Fruit fly (Drosophila melanogaster) whole organism, adult: ENCODE results near the gene Lectin-galC1.

Experiments used
- CG11617 ChIP-seq: fragments of 200-800 bp; sonication (Bioruptor generic); optimal IDR thresholded peaks from 2 replicates; lab custom pipeline; 2017; ENCODE audit warnings: mild to moderate bottlenecking, missing biosample characterization, missing genetic modification reagents, missing genetic modification characterization
- CG12768 ChIP-seq: fragments of 200-800 bp; sonication (Bioruptor generic); optimal IDR thresholded peaks from 2 replicates; lab custom pipeline; 2017; ENCODE audit warnings: missing biosample characterization, missing genetic modification characterization, mild to moderate bottlenecking, moderate library complexity, missing genetic modification reagents
- CG14711 ChIP-seq: fragments of 200-800 bp; sonication (Bioruptor generic); optimal IDR thresholded peaks from 2 replicates; lab custom pipeline; 2018; ENCODE audit warnings: missing biosample characterization, mild to moderate bottlenecking, missing genetic modification characterization, moderate library complexity
- CG1620 ChIP-seq: fragments of 200-800 bp; sonication (Bioruptor generic); optimal IDR thresholded peaks from 2 replicates; lab custom pipeline; 2016; ENCODE audit warnings: missing biosample characterization, missing genetic modification characterization
- CG33017 ChIP-seq: fragments of 200-800 bp; sonication (Bioruptor generic); optimal IDR thresholded peaks from 2 replicates; lab custom pipeline; 2018; ENCODE audit warnings: missing biosample characterization, mild to moderate bottlenecking, missing genetic modification characterization, moderate library complexity
- CG5204 ChIP-seq: fragments of 200-800 bp; sonication (Bioruptor generic); optimal IDR thresholded peaks from 2 replicates; lab custom pipeline; 2016; ENCODE audit warnings: missing biosample characterization, missing genetic modification characterization
- CG7045 ChIP-seq: fragments of 200-800 bp; sonication (Bioruptor generic); optimal IDR thresholded peaks from 2 replicates; lab custom pipeline; 2017; ENCODE audit warnings: missing biosample characterization, mild to moderate bottlenecking, missing genetic modification characterization
- CG7101 ChIP-seq: fragments of 200-800 bp; sonication (Bioruptor generic); optimal IDR thresholded peaks from 2 replicates; lab custom pipeline; 2018; ENCODE audit warnings: missing biosample characterization, mild to moderate bottlenecking, missing genetic modification characterization, moderate library complexity
- Clk ChIP-seq: fragments of 200-800 bp; sonication (Bioruptor generic); optimal IDR thresholded peaks from 2 replicates; lab custom pipeline; 2017; ENCODE audit warnings: missing biosample characterization, missing genetic modification characterization
- Crg-1 ChIP-seq: fragments of 200-800 bp; sonication (Bioruptor generic); optimal IDR thresholded peaks from 2 replicates; lab custom pipeline; 2016; ENCODE audit warnings: missing biosample characterization, missing genetic modification characterization
- Hr96 ChIP-seq: fragments of 200-800 bp; sonication (Bioruptor generic); optimal IDR thresholded peaks from 2 replicates; lab custom pipeline; 2016; ENCODE audit warnings: missing biosample characterization, missing genetic modification characterization
- Mnt ChIP-seq: fragments of 200-800 bp; sonication (Bioruptor generic); optimal IDR thresholded peaks from 2 replicates; lab custom pipeline; 2016; ENCODE audit warnings: missing biosample characterization, mild to moderate bottlenecking, missing genetic modification characterization
- bab1 ChIP-seq: fragments of 200-800 bp; sonication (Bioruptor generic); optimal IDR thresholded peaks from 3 replicates; lab custom pipeline; 2019; ENCODE audit warnings: missing biosample characterization, mild to moderate bottlenecking, missing genetic modification characterization, moderate library complexity
- cic ChIP-seq: fragments of 200-800 bp; sonication (Bioruptor generic); optimal IDR thresholded peaks from 2 replicates; lab custom pipeline; 2017; ENCODE audit warnings: missing biosample characterization, mild to moderate bottlenecking, missing genetic modification characterization, moderate library complexity
- cnc ChIP-seq, 2 experiments: fragments of >200 bp; optimal IDR thresholded peaks; 2 replicates each; lab custom pipeline; 2017
- kay ChIP-seq: fragments of 200-800 bp; sonication (Bioruptor generic); peaks from one replicate; lab custom pipeline; 2016; ENCODE audit warnings: missing biosample characterization, missing genetic modification characterization, borderline replicate concordance
- ovo ChIP-seq: fragments of 200-800 bp; sonication (Bioruptor generic); optimal IDR thresholded peaks from 2 replicates; lab custom pipeline; 2016; ENCODE audit warnings: missing biosample characterization, missing genetic modification characterization
- pad ChIP-seq: fragments of 200-800 bp; sonication (Bioruptor generic); optimal IDR thresholded peaks from 3 replicates; lab custom pipeline; 2017; ENCODE audit warnings: missing biosample characterization, missing genetic modification characterization, mild to moderate bottlenecking, moderate library complexity, missing genetic modification reagents
- tj ChIP-seq: fragments of 200-800 bp; sonication (Bioruptor generic); optimal IDR thresholded peaks from 3 replicates; lab custom pipeline; 2017; ENCODE audit warnings: missing biosample characterization, mild to moderate bottlenecking, missing genetic modification characterization, moderate library complexity
- toe ChIP-seq: fragments of 200-800 bp; sonication (Bioruptor generic); optimal IDR thresholded peaks from 2 replicates; lab custom pipeline; 2016; ENCODE audit warnings: missing biosample characterization, missing genetic modification characterization

The Lectin-galC1 gene

DNA sequence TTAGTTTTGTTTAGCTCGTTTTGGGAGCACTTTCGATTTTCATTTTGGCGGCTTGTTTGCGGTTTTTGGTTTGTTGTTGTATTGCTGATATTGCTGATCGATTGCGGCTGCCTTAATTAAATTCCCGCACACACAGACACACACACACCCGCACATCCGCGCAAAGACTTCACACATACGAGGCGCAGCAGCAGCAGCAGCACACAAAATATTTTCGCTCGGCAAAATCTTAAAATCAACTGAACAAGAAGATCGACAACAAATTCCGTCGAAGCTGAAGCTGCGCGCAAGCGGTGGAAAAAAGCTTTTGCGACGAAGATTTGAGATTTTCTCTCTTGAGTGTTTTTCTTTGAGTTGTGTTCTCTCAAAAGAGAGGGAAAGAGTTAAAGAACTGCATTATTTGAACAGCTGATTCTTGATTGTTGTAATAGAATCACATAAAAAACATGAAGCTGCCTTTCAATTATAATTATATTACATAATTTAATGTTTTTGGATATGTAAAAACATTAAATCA is 3.0 kb upstream of the Lectin-galC1 start:
- TF ChIP-seq cic (GFP tag; lab: Kevin White, UChicago), result peak; percentile 38
- peak; percentile 26 for TF ChIP-seq CG11617
- no peak for TF ChIP-seq CG7045
- TF ChIP-seq CG14711 (tag; lab: Kevin White, UChicago), result no peak

DNA sequence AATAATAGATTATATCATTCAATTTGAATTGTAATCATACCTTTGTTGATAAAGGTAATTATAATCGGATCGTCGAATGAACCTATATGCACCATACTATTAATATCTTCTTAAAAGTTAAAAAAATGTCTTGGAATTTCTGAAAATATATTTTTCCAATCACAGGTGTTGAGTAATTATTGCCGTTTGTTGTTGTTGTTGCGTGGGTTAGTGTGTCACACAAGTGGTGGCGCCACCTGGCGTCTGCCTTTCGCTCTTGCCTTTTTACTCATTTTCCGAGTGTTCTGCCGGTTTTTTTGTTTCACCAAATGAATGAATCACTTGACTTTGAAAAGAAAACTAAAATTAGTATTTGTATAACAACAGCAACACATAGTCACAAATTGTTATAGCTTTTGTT is 2.1 kb upstream of the Lectin-galC1 start:
- TF ChIP-seq kay (peak; percentile 62), Hr96 (GFP tag; lab: Kevin White, UChicago) (no peak)

DNA sequence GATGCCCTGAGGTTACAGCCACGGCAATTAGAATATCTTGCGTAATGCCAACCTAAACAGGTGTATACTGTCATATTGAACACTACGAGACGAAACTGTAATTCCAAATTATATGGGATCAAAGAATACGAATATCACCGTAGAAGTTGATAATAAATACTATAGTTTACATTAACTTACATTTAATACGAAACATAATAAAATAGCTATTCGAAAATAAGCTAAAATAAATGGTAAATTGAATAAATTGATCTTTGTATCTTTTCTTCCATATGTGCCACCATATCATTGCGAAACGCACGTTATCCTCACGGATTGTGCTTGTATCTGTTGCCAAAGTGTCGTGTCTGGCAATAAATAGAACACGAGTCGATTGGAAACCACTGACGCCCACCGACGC is 1.4 kb upstream of the Lectin-galC1 start:
- TF ChIP-seq cic (GFP tag; lab: Kevin White, UChicago) (no peak), CG7101 (tag; lab: Kevin White, UChicago) (peak; percentile 39), toe (GFP tag; lab: Kevin White, UChicago) (peak; percentile 17), CG14711 (tag; lab: Kevin White, UChicago) (peak; percentile 34), CG33017 (tag; lab: Kevin White, UChicago) (peak; percentile 54), pad (GFP tag; lab: Kevin White, UChicago) (no peak), kay (no peak), ovo (GFP tag; lab: Kevin White, UChicago) (no peak), CG7045 (peak; percentile 53), CG5204 (GFP tag; lab: Kevin White, UChicago) (peak; percentile 51), CG12768 (GFP tag; lab: Kevin White, UChicago) (peak; percentile 51)

DNA sequence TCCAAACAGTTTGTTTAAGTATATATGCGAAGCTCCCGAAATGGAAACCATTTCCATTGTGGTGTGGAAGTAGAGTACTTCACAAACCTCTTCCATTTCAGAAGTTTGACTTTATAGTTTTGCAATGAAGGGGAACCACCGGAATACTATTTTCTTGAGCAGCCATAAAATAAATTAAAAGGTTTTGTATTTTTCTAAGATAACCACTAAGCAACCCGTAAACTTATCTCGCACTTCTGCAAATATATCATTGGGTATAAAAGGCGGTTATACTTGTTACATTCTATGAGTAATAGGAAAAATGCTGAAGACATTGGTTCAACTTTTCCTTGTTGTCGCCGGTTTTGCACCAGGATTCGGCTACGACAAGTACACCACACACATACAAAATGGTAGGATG is 770 bp downstream of the Lectin-galC1 start, which contains the start of gene lectin-37Da:
lectin-37Da (plus strand) TSS at position 301 of the 400 bp plus-strand sequence.
- no peak for TF ChIP-seq CG12768 (GFP tag; lab: Kevin White, UChicago)
- TF ChIP-seq ovo (GFP tag; lab: Kevin White, UChicago), result no peak
- no peak for TF ChIP-seq Clk (GFP tag; lab: Kevin White, UChicago)
- no peak for TF ChIP-seq cnc (optimal IDR thresholded peaks at IDR 0.05; lab: Kevin White, UChicago)
- TF ChIP-seq CG7101 (tag; lab: Kevin White, UChicago), result no peak
- TF ChIP-seq CG33017 (tag; lab: Kevin White, UChicago), result no peak
- TF ChIP-seq CG5204 (GFP tag; lab: Kevin White, UChicago), result no peak
- no peak for TF ChIP-seq CG11617
- TF ChIP-seq toe (GFP tag; lab: Kevin White, UChicago), result no peak
- no peak for TF ChIP-seq CG1620 (GFP tag; lab: Kevin White, UChicago)
- TF ChIP-seq tj, result no peak
- TF ChIP-seq CG7045, result no peak
- TF ChIP-seq kay, result no peak
- TF ChIP-seq cic (GFP tag; lab: Kevin White, UChicago), result no peak
- TF ChIP-seq Mnt, result no peak

DNA sequence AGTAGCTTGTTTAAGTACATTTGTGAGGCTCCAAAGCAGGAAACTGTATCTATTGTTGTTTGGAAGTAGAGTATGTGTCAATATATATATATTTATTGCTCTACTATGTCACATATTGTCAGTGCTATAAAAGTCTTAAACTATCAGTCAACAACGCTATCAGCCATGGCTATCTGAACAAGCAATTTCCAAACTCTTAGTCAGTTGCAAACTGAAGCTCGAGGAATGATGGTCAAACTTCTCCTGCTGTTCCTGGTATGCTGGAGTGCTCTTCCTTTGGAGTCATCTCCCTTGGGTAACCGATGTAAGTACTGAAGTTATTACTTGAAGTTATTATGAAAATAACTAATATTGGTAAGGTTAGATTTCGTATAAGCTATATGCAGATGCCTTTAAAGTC is 1.6 kb downstream of the Lectin-galC1 start, which contains the start of gene lectin-37Db:
lectin-37Db (plus strand) TSS at position 204 of the 400 bp plus-strand sequence.
- TF ChIP-seq CG5204 (GFP tag; lab: Kevin White, UChicago) (no peak), Mnt (peak; percentile 1), Hr96 (GFP tag; lab: Kevin White, UChicago) (no peak), CG12768 (GFP tag; lab: Kevin White, UChicago) (peak; percentile 23), CG7101 (tag; lab: Kevin White, UChicago) (no peak), toe (GFP tag; lab: Kevin White, UChicago) (no peak), cic (GFP tag; lab: Kevin White, UChicago) (peak; percentile 53), pad (GFP tag; lab: Kevin White, UChicago) (no peak), tj (no peak), CG14711 (tag; lab: Kevin White, UChicago) (no peak), CG33017 (tag; lab: Kevin White, UChicago) (peak; percentile 22)

DNA sequence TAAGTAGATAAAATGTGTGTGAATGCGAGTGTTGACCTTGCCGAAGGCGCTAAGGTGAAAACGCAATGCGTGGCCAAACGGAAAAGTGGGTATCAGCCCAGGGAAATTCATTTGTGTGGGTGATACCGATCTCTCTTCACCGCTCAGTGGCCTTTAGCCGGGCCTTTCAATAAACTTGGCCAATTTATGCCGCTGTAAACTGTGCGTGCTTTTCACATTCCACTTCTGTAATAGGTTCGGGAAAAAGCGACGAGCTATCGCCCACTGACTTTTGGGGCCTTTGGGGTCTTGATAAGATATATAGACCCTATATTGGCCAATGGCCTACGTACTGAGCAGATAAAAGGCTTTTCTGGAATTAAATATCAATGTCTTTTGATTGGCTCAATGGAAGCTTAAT is 4.3 kb downstream of the Lectin-galC1 start:
- TF ChIP-seq tj (no peak), CG7101 (tag; lab: Kevin White, UChicago) (no peak), ovo (GFP tag; lab: Kevin White, UChicago) (no peak), CG11617 (no peak), CG33017 (tag; lab: Kevin White, UChicago) (no peak), Crg-1 (GFP tag; lab: Kevin White, UChicago) (no peak), cic (GFP tag; lab: Kevin White, UChicago) (peak; percentile 38), kay (no peak)

DNA sequence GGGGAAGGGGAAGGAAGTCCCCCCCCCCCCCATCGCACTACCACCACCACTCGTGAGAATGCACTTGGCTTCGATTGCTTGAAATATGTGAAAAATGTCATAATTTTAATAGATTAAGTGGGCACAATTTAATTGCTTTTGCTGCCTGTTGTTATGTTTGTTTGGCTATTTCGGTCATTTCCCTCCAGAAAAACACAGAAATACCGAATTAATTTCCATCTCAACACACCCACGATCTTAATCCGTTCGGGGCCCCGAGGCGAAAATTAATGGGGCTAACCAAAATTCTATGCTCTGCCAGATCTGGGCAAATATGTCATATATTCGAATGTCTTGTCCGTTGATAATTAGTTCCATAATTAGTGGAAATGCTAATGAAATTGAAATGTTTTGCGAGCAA is 5.4 kb downstream of the Lectin-galC1 start:
- no peak for TF ChIP-seq ovo (GFP tag; lab: Kevin White, UChicago)

DNA sequence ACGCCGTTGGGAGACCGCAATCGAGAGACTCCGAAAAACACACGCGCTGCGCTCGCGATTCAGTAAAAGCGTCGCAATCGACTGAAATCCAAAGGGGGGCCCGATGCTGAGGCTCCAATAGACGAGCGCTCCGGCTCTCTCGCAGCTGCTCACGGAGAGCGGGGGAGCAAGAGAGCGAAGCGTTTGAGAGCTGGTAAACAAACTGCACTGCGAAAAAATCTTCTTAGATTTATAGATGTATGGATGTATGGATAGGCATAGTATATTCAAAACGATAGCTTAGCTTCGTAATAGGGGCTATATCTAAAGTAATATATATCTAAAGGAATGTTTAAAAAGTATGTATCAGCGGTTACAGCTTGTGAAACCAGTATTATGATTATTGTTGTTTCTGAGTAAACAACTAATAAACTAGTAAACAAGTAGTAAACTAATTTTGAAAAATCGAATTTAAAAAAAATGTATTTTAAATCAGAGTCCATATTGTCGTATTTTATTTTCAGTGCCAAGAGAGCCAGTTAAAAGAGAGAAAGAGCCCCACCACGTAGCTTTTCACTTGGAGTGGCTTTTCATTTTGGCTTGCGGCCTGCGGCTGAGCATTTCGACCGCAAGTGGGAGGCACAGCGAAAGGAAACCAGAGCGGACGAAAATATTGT is 6.3 kb downstream of the Lectin-galC1 start, which contains the start of the genes Alp12 and CG13085:
Alp12 (plus strand) TSS at position 584 of the 656 bp plus-strand sequence.
CG13085 (plus strand) TSS at position 584 of the 656 bp plus-strand sequence.
- TF ChIP-seq cic (GFP tag; lab: Kevin White, UChicago), result peak; percentile 82
- peak; percentile 97 for TF ChIP-seq toe (GFP tag; lab: Kevin White, UChicago)
- TF ChIP-seq CG7101 (tag; lab: Kevin White, UChicago), result peak; percentile 96
- TF ChIP-seq CG33017 (tag; lab: Kevin White, UChicago), result peak; percentile 97
- no peak for TF ChIP-seq cnc (optimal IDR thresholded peaks at IDR 0.05; lab: Kevin White, UChicago)
- TF ChIP-seq Hr96 (GFP tag; lab: Kevin White, UChicago), result peak; percentile 95
- peak; percentile 91 for TF ChIP-seq pad (GFP tag; lab: Kevin White, UChicago)
- TF ChIP-seq bab1 (GFP tag; lab: Kevin White, UChicago), result peak; percentile 86
- peak; percentile 98 for TF ChIP-seq CG12768 (GFP tag; lab: Kevin White, UChicago)
- TF ChIP-seq Crg-1 (GFP tag; lab: Kevin White, UChicago), result peak; percentile 90
- TF ChIP-seq CG7045, result peak; percentile 98
- TF ChIP-seq CG11617, result peak; percentile 99
- TF ChIP-seq Mnt, result peak; percentile 87
- peak; percentile 95 for TF ChIP-seq Clk (GFP tag; lab: Kevin White, UChicago)
- TF ChIP-seq CG14711 (tag; lab: Kevin White, UChicago), result peak; percentile 90
- TF ChIP-seq tj, result peak; percentile 98
- peak; percentile 8 for TF ChIP-seq kay
- TF ChIP-seq CG1620 (GFP tag; lab: Kevin White, UChicago), result peak; percentile 93
- peak; percentile 98 for TF ChIP-seq CG5204 (GFP tag; lab: Kevin White, UChicago)
- peak; percentile 87 for TF ChIP-seq ovo (GFP tag; lab: Kevin White, UChicago)
